Worm (Caenorhabditis elegans): ENCODE data around the gene pfut-1.

DNA sequence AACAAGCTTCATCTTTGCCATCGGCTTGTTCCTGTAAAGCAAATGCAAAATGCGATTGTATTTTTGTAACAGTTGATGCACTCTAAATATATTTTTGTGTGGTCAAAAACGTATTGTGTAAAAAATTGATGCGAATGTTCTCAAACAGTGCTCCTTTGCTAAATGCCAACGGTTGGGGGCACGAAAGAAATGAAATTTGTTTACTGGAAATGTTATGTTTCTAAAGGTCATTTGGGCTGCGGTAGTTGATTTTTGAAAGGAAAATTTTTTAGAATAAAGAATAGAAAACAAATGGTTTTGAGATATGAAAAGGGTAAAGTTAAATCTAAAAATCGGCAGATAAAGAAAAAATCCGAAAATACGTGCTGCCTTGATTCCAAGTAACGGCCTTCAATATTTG, 4.8 kb downstream of the pfut-1 start, which contains the start of gene C15C7.6:
- TF ChIP-seq klf-2 (GFP tag; conservative IDR thresholded peaks at IDR 0.05) = no peak
- TF ChIP-seq ztf-29 (GFP tag; IDR thresholded peaks at IDR 0.05) = no peak
- TF ChIP-seq T22C8.4 (GFP tag; IDR thresholded peaks at IDR 0.05) = no peak
- TF ChIP-seq med-1 (GFP tag; optimal IDR thresholded peaks at IDR 0.05; ENCODE audit: insufficient read depth) = no peak
